Fruit fly (Drosophila melanogaster): ENCODE data around the gene Rh5.

Gene Rh5

DNA sequence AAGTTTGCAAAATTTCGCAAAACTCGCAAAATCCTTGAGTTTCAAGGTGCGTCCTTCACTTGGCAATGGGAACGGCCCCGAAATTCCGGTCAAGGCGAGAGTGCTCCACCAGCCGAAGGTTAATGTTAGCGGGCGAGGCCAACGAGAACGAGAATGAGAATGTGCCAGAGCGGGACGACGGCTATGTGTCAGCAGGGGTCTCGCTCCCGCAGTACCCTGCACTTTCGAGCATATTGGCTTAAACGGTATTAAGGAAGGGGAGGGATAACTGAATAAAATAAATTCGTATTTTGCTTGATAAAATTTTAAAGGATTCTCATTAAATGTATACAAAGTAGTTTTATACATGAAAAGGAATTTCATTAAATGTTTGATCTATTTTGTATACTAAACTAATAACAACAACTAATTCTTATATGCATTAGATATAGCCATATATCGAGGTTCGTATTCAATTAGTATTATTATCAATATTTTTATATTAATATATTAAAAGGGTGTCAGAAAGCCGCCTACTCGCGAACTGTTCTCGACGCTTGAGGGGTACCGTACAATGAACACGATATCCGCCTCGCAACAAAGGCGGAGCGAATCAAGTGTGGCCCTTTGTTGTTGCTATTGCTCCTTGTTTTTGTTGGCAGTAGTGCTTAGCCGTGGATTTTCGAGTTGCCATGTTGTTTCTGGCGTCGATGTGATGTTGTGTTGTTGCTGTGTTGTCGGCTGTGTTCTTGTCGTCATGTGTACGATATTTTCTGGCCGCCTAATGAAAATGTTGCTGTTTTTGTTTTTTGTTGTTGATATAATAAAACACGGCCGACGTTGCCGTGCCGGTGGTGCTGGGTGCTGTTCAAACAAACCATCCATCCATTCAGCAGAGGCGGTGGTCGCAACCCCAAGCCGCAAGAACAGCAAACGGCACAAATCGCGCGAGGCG lies 1.3 kb upstream of the Rh5 start:
- peak; percentile 96 for TF ChIP-seq noc (tag; optimal IDR thresholded peaks at IDR 0.05)

dm6 chr2L:12007331-12007791 lies 592 bp upstream of the Rh5 start:
- peak; percentile 80 for TF ChIP-seq noc (tag; optimal IDR thresholded peaks at IDR 0.05)

- peak; percentile 78 for TF ChIP-seq noc (tag; optimal IDR thresholded peaks at IDR 0.05)
Observed at dm6 chr2L:12010100-12010876, 2.3 kb downstream of the Rh5 start.

dm6 chr2L:12010877-12011666 lies 3.1 kb downstream of the Rh5 start:
- peak; percentile 93 for TF ChIP-seq noc (tag; optimal IDR thresholded peaks at IDR 0.05)

DNA sequence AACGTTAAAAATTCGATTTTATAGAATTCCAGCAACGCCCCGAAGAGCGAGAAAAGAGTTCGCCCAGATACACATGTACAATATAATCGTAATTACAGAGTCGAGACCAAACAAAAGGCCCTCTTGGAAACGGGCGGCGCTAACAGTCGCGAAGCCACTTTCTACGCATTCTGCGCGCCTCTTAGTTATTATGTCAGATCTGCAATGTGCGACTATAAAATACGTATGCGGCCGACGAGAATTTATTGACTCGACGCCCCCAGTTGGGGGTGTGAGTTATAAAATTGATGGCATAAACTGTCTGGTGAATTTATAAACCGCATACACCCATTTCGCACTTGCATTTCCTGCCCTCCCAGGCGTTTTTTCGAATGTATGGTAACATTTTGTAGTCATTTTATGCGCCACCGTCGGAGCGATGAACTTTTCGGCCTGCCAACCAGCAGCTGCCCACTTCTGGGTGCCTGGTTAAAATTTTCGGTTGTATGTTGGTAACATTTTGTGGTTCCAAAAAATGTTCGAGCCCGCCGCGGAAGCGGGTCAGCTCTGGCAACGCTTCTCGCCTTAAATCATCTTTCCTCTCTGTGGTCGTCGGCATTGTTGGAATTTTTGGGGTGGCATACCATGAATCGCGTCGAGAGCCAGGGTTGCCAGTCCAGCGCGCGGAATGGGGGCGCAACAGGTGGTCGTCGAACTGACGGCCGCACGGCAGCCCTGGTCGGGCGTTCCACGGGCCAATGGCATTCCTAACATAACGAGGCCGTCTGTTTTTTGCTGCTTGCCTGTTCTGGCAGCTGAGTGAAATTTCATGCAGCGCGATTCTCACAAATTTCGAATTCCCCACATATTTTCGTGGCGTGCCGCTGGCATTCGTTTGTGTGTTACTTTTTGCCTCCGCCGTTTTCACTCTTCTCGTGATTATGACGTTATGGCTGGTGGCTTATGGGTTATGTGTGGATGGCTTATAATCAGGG lies 4.0 kb downstream of the Rh5 start:
- TF ChIP-seq noc (tag; optimal IDR thresholded peaks at IDR 0.05), result peak; percentile 95

- TF ChIP-seq noc (tag; optimal IDR thresholded peaks at IDR 0.05), result no peak
Observed at dm6 chr2L:12013243-12013642, 5.3 kb downstream of the Rh5 start.

dm6 chr2L:12013741-12014393 lies 5.9 kb downstream of the Rh5 start:
- TF ChIP-seq noc (tag; optimal IDR thresholded peaks at IDR 0.05), result no peak

dm6 chr2L:12020735-12021134 lies 12.8 kb downstream of the Rh5 start, which contains the start of gene Wdr81:
Gene Wdr81 (minus strand): TSS chr2L:12020960.
- no peak for TF ChIP-seq noc (tag; optimal IDR thresholded peaks at IDR 0.05)

dm6 chr2L:12021193-12021592 lies 13.2 kb downstream of the Rh5 start:
- TF ChIP-seq noc (tag; optimal IDR thresholded peaks at IDR 0.05), result no peak

DNA sequence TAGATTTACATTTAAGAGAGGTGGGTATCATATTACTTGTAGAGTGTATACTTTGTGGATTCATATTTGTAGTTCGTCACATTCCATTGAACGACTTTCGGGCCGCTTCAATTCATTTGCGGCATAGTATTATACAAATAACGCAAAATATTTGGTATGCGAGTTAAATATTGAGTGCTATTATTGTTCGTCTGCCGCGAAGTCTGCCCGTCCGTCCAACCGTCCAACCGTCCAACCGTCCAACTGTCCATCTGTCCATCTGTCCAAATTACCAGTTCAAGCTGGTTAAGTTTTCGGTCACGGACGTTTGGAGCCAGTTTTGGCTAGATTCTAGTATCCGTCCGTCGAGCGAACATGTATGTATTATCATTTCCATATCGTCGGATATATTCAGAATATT lies 16.2 kb downstream of the Rh5 start:
- TF ChIP-seq noc (tag; optimal IDR thresholded peaks at IDR 0.05), result no peak

- no peak for TF ChIP-seq noc (tag; optimal IDR thresholded peaks at IDR 0.05)
Observed at dm6 chr2L:12025505-12025904, 17.6 kb downstream of the Rh5 start.

DNA sequence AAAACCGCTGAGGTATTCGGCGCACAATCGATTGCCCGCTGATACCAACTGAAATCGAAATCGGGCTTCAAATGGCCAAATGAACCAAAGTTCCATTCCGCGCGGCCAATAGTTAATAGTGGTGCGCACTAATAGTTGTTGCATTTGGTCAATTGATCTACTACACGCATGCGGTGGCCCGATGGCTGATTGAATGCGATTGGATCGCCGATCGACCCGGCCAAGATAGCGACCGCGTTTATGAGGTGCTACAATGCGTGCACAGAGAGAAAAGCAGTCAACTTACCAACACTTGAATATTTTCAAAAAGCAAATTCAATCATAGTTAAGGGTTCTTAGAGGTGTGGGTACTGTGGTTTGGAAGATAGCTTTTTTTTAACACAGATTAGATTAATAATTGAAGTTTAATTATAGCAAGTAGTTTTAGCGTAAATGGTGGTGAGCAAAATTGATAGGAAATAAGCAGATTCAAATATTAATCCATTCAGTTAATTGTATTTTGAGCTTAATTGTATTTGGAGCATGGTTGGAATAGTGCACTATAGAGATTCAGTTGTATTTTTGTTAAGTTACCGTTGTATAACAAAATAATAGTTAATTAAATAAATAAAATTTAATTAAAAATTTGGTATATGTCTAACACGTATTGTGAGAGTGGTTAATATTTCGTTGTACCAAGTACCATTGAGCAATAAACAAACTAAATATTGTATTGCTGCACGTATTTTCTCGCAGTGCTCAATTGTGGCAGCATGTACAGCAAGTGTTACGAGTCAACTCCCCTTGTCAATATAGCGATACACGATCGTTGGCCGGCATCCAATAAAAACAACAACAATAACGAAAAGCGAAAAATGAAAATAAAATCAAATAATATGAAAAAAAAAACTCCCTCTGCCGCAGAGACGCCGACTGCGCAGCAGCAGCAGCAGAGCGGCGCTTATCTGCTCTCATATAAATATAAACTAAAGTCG lies 18.8 kb downstream of the Rh5 start:
- TF ChIP-seq noc (tag; optimal IDR thresholded peaks at IDR 0.05), result peak; percentile 51

DNA sequence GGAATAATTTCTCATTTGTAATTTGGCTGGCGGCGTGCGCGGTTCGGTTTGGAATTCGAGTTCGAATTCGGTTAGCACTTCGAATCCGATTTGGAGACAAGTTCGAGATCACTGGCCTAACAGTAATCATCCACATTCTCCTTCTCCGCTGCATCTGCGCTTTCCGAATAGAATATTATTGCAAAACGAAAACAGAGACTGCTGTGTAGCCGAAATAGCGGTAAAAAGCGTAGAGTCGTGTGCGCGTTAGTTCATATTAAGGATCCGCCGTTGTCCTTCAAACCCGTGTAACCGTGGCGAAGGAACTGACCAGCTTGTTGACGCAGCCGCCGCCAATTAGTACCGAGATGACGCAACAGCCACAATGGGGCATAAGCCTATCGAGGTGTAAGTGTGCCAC lies 19.5 kb downstream of the Rh5 start, which contains the start of gene dmGlut:
dmGlut (plus strand) TSS at position 4 of the 400 bp plus-strand sequence.
- no peak for TF ChIP-seq noc (tag; optimal IDR thresholded peaks at IDR 0.05)
